Worm (Caenorhabditis elegans): Measurements from ENCODE around the gene T10B5.10.

ce11 chrV:1869682-1870081 is 13.6 kb upstream of the T10B5.10 start, which contains the start of gene T10B5.3:
- TF ChIP-seq him-1 (tag; optimal IDR thresholded peaks at IDR 0.05) (no peak), W03F9.2 (tag; optimal IDR thresholded peaks at IDR 0.05) (no peak), dao-5 (tag; optimal IDR thresholded peaks at IDR 0.05) (no peak)

All from whole organism, L4/young adult.